Fruit fly (Drosophila melanogaster): ENCODE data around the gene CG42613.

CG42613 gene

DNA sequence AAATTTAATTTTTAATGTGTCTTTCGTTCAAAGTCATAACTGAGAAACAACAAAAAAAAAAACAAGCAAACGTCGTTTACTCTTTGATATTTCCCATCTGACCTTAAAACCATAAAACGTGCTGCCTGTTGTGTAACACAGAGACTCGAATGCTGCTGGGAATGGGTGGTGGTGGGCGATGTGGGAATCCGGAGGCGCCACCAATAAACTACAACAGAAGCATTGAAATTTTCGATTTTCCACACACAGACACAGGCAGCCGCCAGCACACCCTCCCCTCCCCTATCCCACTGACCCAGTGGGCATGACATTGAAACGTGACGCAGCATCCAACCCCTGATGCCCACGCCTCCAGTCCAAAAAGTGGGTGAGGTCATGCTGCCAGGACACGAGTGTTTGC is 18.7 kb upstream of the CG42613 start:
- TF ChIP-seq CG10631 (GFP tag; optimal IDR thresholded peaks at IDR 0.05) (no peak), salr (GFP tag; optimal IDR thresholded peaks at IDR 0.05) (no peak), Hr39 (GFP tag; optimal IDR thresholded peaks at IDR 0.05) (no peak), CG11762 (GFP tag; optimal IDR thresholded peaks at IDR 0.05; ENCODE audit: insufficient read depth) (no peak), pdm3 (GFP tag; optimal IDR thresholded peaks at IDR 0.05) (no peak), CG6854 (GFP tag; optimal IDR thresholded peaks at IDR 0.05) (no peak), CG4318 (GFP tag; optimal IDR thresholded peaks at IDR 0.05) (no peak), CG3032 (tag; optimal IDR thresholded peaks at IDR 0.05) (no peak), eg (GFP tag; IDR thresholded peaks at IDR 0.05) (no peak), fd85E (GFP tag; optimal IDR thresholded peaks at IDR 0.05) (no peak), CG34406 (GFP tag; optimal IDR thresholded peaks at IDR 0.05) (no peak), CG9139 (GFP tag; optimal IDR thresholded peaks at IDR 0.05) (no peak), CG6808 (GFP tag; optimal IDR thresholded peaks at IDR 0.05) (no peak), CG8319 (GFP tag; optimal IDR thresholded peaks at IDR 0.05) (no peak), ss (GFP tag; optimal IDR thresholded peaks at IDR 0.05) (no peak), Smox (GFP tag; optimal IDR thresholded peaks at IDR 0.05) (no peak), CG11294 (GFP tag; IDR thresholded peaks at IDR 0.05) (no peak), dac (GFP tag; optimal IDR thresholded peaks at IDR 0.05) (no peak), svp (GFP tag) (no peak), CG11902 (GFP tag; optimal IDR thresholded peaks at IDR 0.05) (no peak)

dm6 chr3R:18910923-18911322 is 18.1 kb upstream of the CG42613 start:
- TF ChIP-seq Eip78C (GFP tag) (no peak), CG9139 (GFP tag; optimal IDR thresholded peaks at IDR 0.05) (no peak), svp (GFP tag) (peak; percentile 70), CG32006 (GFP tag; optimal IDR thresholded peaks at IDR 0.05) (peak; percentile 4), OdsH (GFP tag; optimal IDR thresholded peaks at IDR 0.05) (peak; percentile 8)

dm6 chr3R:18912782-18913331 is 16.1 kb upstream of the CG42613 start, which contains the start of gene Sgsh:
TSS of gene Sgsh (minus strand) at chr3R:18912922.
- peak; percentile 43 for TF ChIP-seq svp (GFP tag)
- TF ChIP-seq CG3032 (tag; optimal IDR thresholded peaks at IDR 0.05): no peak
- TF ChIP-seq CG3919 (GFP tag; optimal IDR thresholded peaks at IDR 0.05): no peak
- no peak for TF ChIP-seq CG4318 (GFP tag; optimal IDR thresholded peaks at IDR 0.05)
- no peak for TF ChIP-seq CG6163 (GFP tag; IDR thresholded peaks at IDR 0.05)
- no peak for TF ChIP-seq fd85E (GFP tag; optimal IDR thresholded peaks at IDR 0.05)
- TF ChIP-seq CG7368 (GFP tag; optimal IDR thresholded peaks at IDR 0.05): no peak
- no peak for TF ChIP-seq Eip93F (GFP tag; optimal IDR thresholded peaks at IDR 0.05)
- no peak for TF ChIP-seq Gug (GFP tag; IDR thresholded peaks at IDR 0.05)
- TF ChIP-seq Sox102F (GFP tag; optimal IDR thresholded peaks at IDR 0.05): peak; percentile 32
- no peak for TF ChIP-seq CG8632 (GFP tag; optimal IDR thresholded peaks at IDR 0.05)
- no peak for TF ChIP-seq Sox14 (GFP tag; optimal IDR thresholded peaks at IDR 0.05)
- TF ChIP-seq CG6808 (GFP tag; optimal IDR thresholded peaks at IDR 0.05): peak; percentile 23
- TF ChIP-seq CG10669 (GFP tag; optimal IDR thresholded peaks at IDR 0.05): peak; percentile 19
- no peak for TF ChIP-seq salr (GFP tag; optimal IDR thresholded peaks at IDR 0.05)
- TF ChIP-seq topi (GFP tag; optimal IDR thresholded peaks at IDR 0.05): peak; percentile 22
- peak; percentile 16 for TF ChIP-seq lz (GFP tag; optimal IDR thresholded peaks at IDR 0.05)
- TF ChIP-seq CG8119 (GFP tag; IDR thresholded peaks at IDR 0.05): no peak
- TF ChIP-seq fkh (GFP tag; optimal IDR thresholded peaks at IDR 0.05): no peak
- no peak for TF ChIP-seq fd59A (GFP tag; optimal IDR thresholded peaks at IDR 0.05)
- TF ChIP-seq dsx (GFP tag; optimal IDR thresholded peaks at IDR 0.05; ENCODE audit: poor library complexity, severe bottlenecking): peak; percentile 1
- peak; percentile 10 for TF ChIP-seq CG9139 (GFP tag; optimal IDR thresholded peaks at IDR 0.05)
- TF ChIP-seq CG6792 (GFP tag; optimal IDR thresholded peaks at IDR 0.05): peak; percentile 1
- no peak for TF ChIP-seq Hr39 (GFP tag; optimal IDR thresholded peaks at IDR 0.05)
- TF ChIP-seq dac (GFP tag; optimal IDR thresholded peaks at IDR 0.05): no peak
- no peak for TF ChIP-seq eg (GFP tag; IDR thresholded peaks at IDR 0.05)
- peak; percentile 26 for TF ChIP-seq CG32006 (GFP tag; optimal IDR thresholded peaks at IDR 0.05)
- no peak for TF ChIP-seq net (GFP tag; optimal IDR thresholded peaks at IDR 0.05)
- no peak for TF ChIP-seq spab (GFP tag; optimal IDR thresholded peaks at IDR 0.05)
- no peak for TF ChIP-seq Blimp-1 (GFP tag; optimal IDR thresholded peaks at IDR 0.05)
- peak; percentile 47 for TF ChIP-seq CG6854 (GFP tag; optimal IDR thresholded peaks at IDR 0.05)
- TF ChIP-seq Eip75B (GFP tag; optimal IDR thresholded peaks at IDR 0.05): peak; percentile 30
- peak; percentile 26 for TF ChIP-seq CG10631 (GFP tag; optimal IDR thresholded peaks at IDR 0.05)
- TF ChIP-seq esn (GFP tag; optimal IDR thresholded peaks at IDR 0.05): peak; percentile 38
- TF ChIP-seq Met (GFP tag; optimal IDR thresholded peaks at IDR 0.05): peak; percentile 48
- TF ChIP-seq cyc (GFP tag; optimal IDR thresholded peaks at IDR 0.05): peak; percentile 32
